Worm (Caenorhabditis elegans): ENCODE measurements around the gene C13B4.1.

The C13B4.1 gene

ce11 chrII:14479583-14480245, at the start of gene C13B4.1:
Gene C13B4.1, minus strand, starts transcription at chrII:14479633.
- TF ChIP-seq nhr-237 (tag; optimal IDR thresholded peaks at IDR 0.05) = no peak
- no peak for TF ChIP-seq ceh-43 (GFP tag; optimal IDR thresholded peaks at IDR 0.05)
- peak; percentile 34 for TF ChIP-seq mep-1 (tag; optimal IDR thresholded peaks at IDR 0.05)
- TF ChIP-seq ceh-83 (GFP tag; optimal IDR thresholded peaks at IDR 0.05) = no peak

ce11 chrII:14528233-14528802, 48.9 kb upstream of the C13B4.1 start, which contains the start of the genes F57C2.5 and spat-1:
Gene F57C2.5, minus strand, starts transcription at chrII:14528239.
Gene spat-1, plus strand, starts transcription at chrII:14528752.
- TF ChIP-seq pha-4 (tag; optimal IDR thresholded peaks at IDR 0.05) = no peak
- TF ChIP-seq drap-1 (GFP tag; optimal IDR thresholded peaks at IDR 0.05) = peak; percentile 51
- TF ChIP-seq nhr-12 (tag; optimal IDR thresholded peaks at IDR 0.05) = no peak
- no peak for TF ChIP-seq ham-2 (GFP tag; optimal IDR thresholded peaks at IDR 0.05)
- no peak for TF ChIP-seq nhr-76 (tag; optimal IDR thresholded peaks at IDR 0.05)
- TF ChIP-seq lsy-2 (tag; optimal IDR thresholded peaks at IDR 0.05) = peak; percentile 95
- no peak for TF ChIP-seq ceh-39 (tag; optimal IDR thresholded peaks at IDR 0.05)
- peak; percentile 40 for TF ChIP-seq M03D4.4 (tag; optimal IDR thresholded peaks at IDR 0.05)
- no peak for TF ChIP-seq ceh-83 (GFP tag; optimal IDR thresholded peaks at IDR 0.05)
- TF ChIP-seq bed-3 (GFP tag; optimal IDR thresholded peaks at IDR 0.05) = peak; percentile 31
- no peak for TF ChIP-seq ztf-11 (tag; optimal IDR thresholded peaks at IDR 0.05)
- peak; percentile 87 for TF ChIP-seq ces-1 (GFP tag; optimal IDR thresholded peaks at IDR 0.05)
- no peak for TF ChIP-seq nhr-28 (tag; optimal IDR thresholded peaks at IDR 0.05)
- no peak for TF ChIP-seq hlh-1 (tag; optimal IDR thresholded peaks at IDR 0.05)
- TF ChIP-seq snpc-4 (tag; optimal IDR thresholded peaks at IDR 0.05) = no peak
- TF ChIP-seq lin-13 (tag; optimal IDR thresholded peaks at IDR 0.05) = peak; percentile 54
- TF ChIP-seq elt-1 (tag; optimal IDR thresholded peaks at IDR 0.05; ENCODE audit: borderline replicate concordance, insufficient read depth) = no peak
- TF ChIP-seq unc-39 (tag; optimal IDR thresholded peaks at IDR 0.05) = no peak
- no peak for TF ChIP-seq tbx-8 (GFP tag; optimal IDR thresholded peaks at IDR 0.05)
- TF ChIP-seq nhr-237 (tag; optimal IDR thresholded peaks at IDR 0.05) = peak; percentile 61
- no peak for TF ChIP-seq blmp-1 (tag; optimal IDR thresholded peaks at IDR 0.05)
- no peak for TF ChIP-seq flh-1 (GFP tag; optimal IDR thresholded peaks at IDR 0.05)
- peak; percentile 85 for TF ChIP-seq ceh-43 (GFP tag; optimal IDR thresholded peaks at IDR 0.05)
- TF ChIP-seq sptf-1 (tag; optimal IDR thresholded peaks at IDR 0.05) = peak; percentile 83
- TF ChIP-seq mep-1 (tag; optimal IDR thresholded peaks at IDR 0.05) = peak; percentile 20
- no peak for TF ChIP-seq zip-8 (tag; optimal IDR thresholded peaks at IDR 0.05)
- no peak for TF ChIP-seq nhr-2 (tag; optimal IDR thresholded peaks at IDR 0.05)
- TF ChIP-seq cnd-1 (tag; optimal IDR thresholded peaks at IDR 0.05) = no peak
- no peak for TF ChIP-seq sem-2 (GFP tag; optimal IDR thresholded peaks at IDR 0.05)
- no peak for TF ChIP-seq unc-62 (GFP tag; optimal IDR thresholded peaks at IDR 0.05)
- TF ChIP-seq mls-2 (tag; optimal IDR thresholded peaks at IDR 0.05) = peak; percentile 32
- TF ChIP-seq lin-32 (GFP tag; optimal IDR thresholded peaks at IDR 0.05) = peak; percentile 49
- TF ChIP-seq mab-5 (tag; optimal IDR thresholded peaks at IDR 0.05) = no peak
- peak; percentile 31 for TF ChIP-seq unc-120 (tag; optimal IDR thresholded peaks at IDR 0.05; ENCODE audit: poor library complexity, severe bottlenecking)
- no peak for TF ChIP-seq elt-3 (tag; optimal IDR thresholded peaks at IDR 0.05)

ce11 chrII:14527104-14527503, 47.7 kb upstream of the C13B4.1 start:
- TF ChIP-seq ham-2 (GFP tag; optimal IDR thresholded peaks at IDR 0.05) = no peak
- no peak for TF ChIP-seq unc-120 (tag; optimal IDR thresholded peaks at IDR 0.05; ENCODE audit: poor library complexity, severe bottlenecking)
- no peak for TF ChIP-seq lin-32 (GFP tag; optimal IDR thresholded peaks at IDR 0.05)
- no peak for TF ChIP-seq mls-2 (tag; optimal IDR thresholded peaks at IDR 0.05)
- TF ChIP-seq drap-1 (GFP tag; optimal IDR thresholded peaks at IDR 0.05) = no peak
- no peak for TF ChIP-seq sem-2 (GFP tag; optimal IDR thresholded peaks at IDR 0.05)
- TF ChIP-seq flh-1 (GFP tag; optimal IDR thresholded peaks at IDR 0.05) = no peak
- no peak for TF ChIP-seq pha-4 (tag; optimal IDR thresholded peaks at IDR 0.05)
- TF ChIP-seq nhr-28 (tag; optimal IDR thresholded peaks at IDR 0.05) = no peak
- no peak for TF ChIP-seq snpc-4 (tag; optimal IDR thresholded peaks at IDR 0.05)
- TF ChIP-seq zip-8 (tag; optimal IDR thresholded peaks at IDR 0.05) = no peak
- no peak for TF ChIP-seq nhr-76 (tag; optimal IDR thresholded peaks at IDR 0.05)
- no peak for TF ChIP-seq bed-3 (GFP tag; optimal IDR thresholded peaks at IDR 0.05)
- TF ChIP-seq M03D4.4 (tag; optimal IDR thresholded peaks at IDR 0.05) = no peak
- no peak for TF ChIP-seq ceh-43 (GFP tag; optimal IDR thresholded peaks at IDR 0.05)

All from whole organism, mixed stage, embryonic.